Worm (Caenorhabditis elegans) whole organism, L2 larva: Measurements from ENCODE around the gene seip-1.
"Not testable (repeated sequence)": the region's sequence is repeated elsewhere in the genome, so short reads cannot be mapped to it uniquely, and the experiment has no call there.

Source experiments
- C34F6.9 ChIP-seq: fragments of 150-350 bp; optimal IDR thresholded peaks from 2 replicates; lab custom pipeline; 2014; ENCODE audit warnings: missing biosample characterization, missing genetic modification characterization
- F13H6.1 ChIP-seq: sonication (generic microtip); optimal IDR thresholded peaks from 2 replicates; lab custom pipeline; 2016; ENCODE audit warnings: missing genetic modification characterization, missing compliant biosample characterization
- Y55F3AM.14 ChIP-seq: fragments of 200-800 bp; sonication (Bioruptor generic); optimal IDR thresholded peaks from 2 replicates; lab custom pipeline; 2018; ENCODE audit warnings: mild to moderate bottlenecking, missing genetic modification characterization, missing compliant biosample characterization
- alr-1 ChIP-seq: fragments of 150-350 bp; optimal IDR thresholded peaks from 2 replicates; lab custom pipeline; 2014; ENCODE audit warnings: missing biosample characterization, missing genetic modification characterization
- ama-1 ChIP-seq: fragments of 150-350 bp; optimal IDR thresholded peaks from 2 replicates; lab custom pipeline; 2018; ENCODE audit warnings: inconsistent platforms
- blmp-1 ChIP-seq: sonication (generic microtip); optimal IDR thresholded peaks from 2 replicates; lab custom pipeline; 2017; ENCODE audit warnings: missing genetic modification characterization, mild to moderate bottlenecking, missing compliant biosample characterization, antibody characterized with exemption, moderate library complexity; ENCODE audit not compliant: insufficient read depth
- ceh-16 ChIP-seq: fragments of 150-350 bp; optimal IDR thresholded peaks from 2 replicates; lab custom pipeline; 2014; ENCODE audit warnings: missing biosample characterization, missing genetic modification characterization
- ceh-82 ChIP-seq: fragments of 150-350 bp; optimal IDR thresholded peaks from 2 replicates; lab custom pipeline; 2014; ENCODE audit warnings: missing biosample characterization, missing genetic modification characterization
- crh-2 ChIP-seq: sonication (generic microtip); optimal IDR thresholded peaks from 2 replicates; lab custom pipeline; 2017; ENCODE audit warnings: missing biosample characterization, missing genetic modification characterization
- dmd-4 ChIP-seq: sonication (generic microtip); optimal IDR thresholded peaks from 2 replicates; lab custom pipeline; 2017; ENCODE audit warnings: missing biosample characterization, missing genetic modification characterization
- egl-27 ChIP-seq: sonication (generic microtip); optimal IDR thresholded peaks from 3 replicates; lab custom pipeline; 2017; ENCODE audit warnings: missing biosample characterization, missing genetic modification reagents, missing genetic modification characterization
- elt-1 ChIP-seq: fragments of 150-350 bp; optimal IDR thresholded peaks from 2 replicates; lab custom pipeline; 2014; ENCODE audit warnings: missing biosample characterization, missing genetic modification characterization
- elt-3 ChIP-seq: sonication (generic microtip); optimal IDR thresholded peaks from 2 replicates; lab custom pipeline; 2017; ENCODE audit warnings: missing biosample characterization, missing genetic modification characterization
- fos-1 ChIP-seq: fragments of 150-350 bp; optimal IDR thresholded peaks from 2 replicates; lab custom pipeline; 2014; ENCODE audit warnings: missing biosample characterization, missing genetic modification characterization
- gmeb-1 ChIP-seq: fragments of 150-350 bp; optimal IDR thresholded peaks from 2 replicates; lab custom pipeline; 2014; ENCODE audit warnings: missing biosample characterization, missing genetic modification characterization
- lin-13 ChIP-seq: fragments of 150-350 bp; optimal IDR thresholded peaks from 2 replicates; lab custom pipeline; 2014; ENCODE audit warnings: missing biosample characterization, missing genetic modification reagents, missing genetic modification characterization
- lin-39 ChIP-seq: fragments of 150-350 bp; optimal IDR thresholded peaks from 2 replicates; lab custom pipeline; 2014; ENCODE audit warnings: missing biosample characterization, missing genetic modification reagents, missing genetic modification characterization
- lsy-2 ChIP-seq, 2 experiments: fragments of 150-350 bp in 1 of 2; sonication (generic microtip) in 1 of 2; optimal IDR thresholded peaks; 2 replicates each; lab custom pipeline; 2014 to 2017; ENCODE audit warnings: missing biosample characterization in 2 of 2, missing genetic modification characterization in 2 of 2
- mab-5 ChIP-seq: fragments of 150-350 bp; optimal IDR thresholded peaks from 2 replicates; lab custom pipeline; 2014; ENCODE audit warnings: missing biosample characterization, missing genetic modification characterization
- mbf-1 ChIP-seq: sonication (generic microtip); optimal IDR thresholded peaks from 2 replicates; lab custom pipeline; 2017; ENCODE audit warnings: missing biosample characterization, missing genetic modification characterization
- mdl-1 ChIP-seq, 2 experiments: fragments of 150-350 bp in 1 of 2; sonication (generic microtip) in 1 of 2; optimal IDR thresholded peaks; 2 replicates each; lab custom pipeline; 2017; ENCODE audit warnings: missing biosample characterization in 2 of 2, missing genetic modification characterization in 2 of 2
- nhr-10 ChIP-seq: sonication (generic microtip); optimal IDR thresholded peaks from 2 replicates; lab custom pipeline; 2017; ENCODE audit warnings: missing biosample characterization, missing genetic modification characterization
- nhr-11 ChIP-seq: fragments of 150-350 bp; optimal IDR thresholded peaks from 2 replicates; lab custom pipeline; 2014; ENCODE audit warnings: missing biosample characterization, missing genetic modification characterization
- nhr-129 ChIP-seq: fragments of 150-350 bp; optimal IDR thresholded peaks from 2 replicates; lab custom pipeline; 2014; ENCODE audit warnings: missing biosample characterization, missing genetic modification characterization
- nhr-23 ChIP-seq: fragments of 150-350 bp; optimal IDR thresholded peaks from 2 replicates; lab custom pipeline; 2014; ENCODE audit warnings: missing biosample characterization, missing genetic modification reagents, missing genetic modification characterization
- nhr-237 ChIP-seq: fragments of 150-350 bp; optimal IDR thresholded peaks from 2 replicates; lab custom pipeline; 2014; ENCODE audit warnings: missing biosample characterization, missing genetic modification characterization
- nhr-25 ChIP-seq: fragments of 150-350 bp; sonication (generic microtip); optimal IDR thresholded peaks from 3 replicates; lab custom pipeline; 2014; ENCODE audit warnings: missing biosample characterization, missing genetic modification characterization
- nhr-77 ChIP-seq: fragments of 150-350 bp; optimal IDR thresholded peaks from 2 replicates; lab custom pipeline; 2014; ENCODE audit warnings: missing biosample characterization, missing genetic modification characterization
- sem-4 ChIP-seq: fragments of 150-350 bp; optimal IDR thresholded peaks from 2 replicates; lab custom pipeline; 2014; ENCODE audit warnings: missing biosample characterization, missing genetic modification reagents, missing genetic modification characterization
- skn-1 ChIP-seq: sonication (generic microtip); optimal IDR thresholded peaks from 2 replicates; lab custom pipeline; 2017; ENCODE audit warnings: missing biosample characterization, missing genetic modification characterization
- sma-9 ChIP-seq, 2 experiments: fragments of 150-350 bp in 1 of 2; sonication (generic microtip) in 1 of 2; optimal IDR thresholded peaks; 2 replicates each; lab custom pipeline; 2014 to 2016; ENCODE audit warnings: missing genetic modification characterization in 2 of 2, mild to moderate bottlenecking in 1 of 2, missing biosample characterization in 1 of 2, missing compliant biosample characterization in 1 of 2, missing genetic modification reagents in 1 of 2, moderate library complexity in 1 of 2
- unc-55 ChIP-seq: fragments of 150-350 bp; sonication (generic microtip); optimal IDR thresholded peaks from 3 replicates; lab custom pipeline; 2014; ENCODE audit warnings: missing biosample characterization, missing genetic modification reagents, missing genetic modification characterization
- zag-1 ChIP-seq: fragments of 150-350 bp; optimal IDR thresholded peaks from 2 replicates; lab custom pipeline; 2014; ENCODE audit warnings: missing biosample characterization, missing genetic modification characterization
- ztf-11 ChIP-seq: sonication (generic microtip); optimal IDR thresholded peaks from 2 replicates; lab custom pipeline; 2017; ENCODE audit warnings: missing biosample characterization, missing genetic modification characterization

seip-1 gene

DNA sequence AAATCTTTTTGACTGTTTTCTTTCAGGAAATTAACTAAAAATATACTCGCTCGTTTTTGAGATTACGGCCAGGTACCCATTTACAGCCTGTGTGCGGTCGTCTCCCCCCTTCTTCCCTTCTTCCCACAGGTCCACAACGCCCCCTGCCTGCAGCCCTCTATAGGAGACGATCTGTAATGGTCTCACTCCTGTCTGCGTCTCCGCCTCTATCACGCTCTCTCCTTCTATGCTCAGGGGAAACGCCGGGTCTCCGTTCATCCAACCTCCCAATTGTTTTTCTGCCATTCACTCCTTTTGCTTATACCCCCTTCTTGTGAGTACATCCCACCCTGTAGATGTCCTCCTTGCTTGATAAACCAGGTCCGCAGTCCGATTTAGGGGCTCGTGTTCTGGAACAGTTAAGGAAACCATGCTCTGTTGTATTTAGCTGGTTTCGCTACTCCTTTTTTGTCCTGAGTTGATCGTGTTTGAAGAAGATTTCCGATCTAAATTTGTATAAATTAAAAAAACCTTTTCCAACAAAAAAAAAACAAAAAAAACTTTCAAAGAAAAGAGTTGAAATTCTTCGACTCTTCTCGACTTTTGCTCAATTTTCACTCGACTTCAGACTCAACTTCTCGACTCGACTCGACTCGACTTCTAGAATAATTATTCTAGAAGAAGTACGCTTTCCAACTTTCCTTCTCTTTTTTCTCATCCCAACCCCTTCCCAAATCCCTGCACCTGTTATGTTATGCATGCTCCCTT lies 14.5 kb downstream of the seip-1 start, which contains the start of gene F29G9.1:
Gene F29G9.1, plus strand, starts transcription at position 697 of the 747 bp plus-strand sequence.
- not testable (repeated sequence) for TF ChIP-seq lin-39, nhr-10, sem-4 (tag; lab: Kevin White, UChicago)

ce11 chrV:6036547-6036946 lies 16.5 kb downstream of the seip-1 start:
- TF ChIP-seq sem-4 (tag; lab: Kevin White, UChicago) (no peak), ceh-16 (tag; lab: Kevin White, UChicago) (no peak), gmeb-1 (tag; lab: Kevin White, UChicago) (no peak), nhr-11 (tag; lab: Kevin White, UChicago) (no peak), nhr-25 (no peak), Y55F3AM.14 (GFP tag; lab: Kevin White, UChicago) (no peak), unc-55 (no peak), elt-3 (no peak), blmp-1 (no peak), elt-1 (tag; lab: Kevin White, UChicago) (no peak), nhr-237 (tag; lab: Kevin White, UChicago) (no peak), skn-1 (tag; lab: Kevin White, UChicago) (no peak), ceh-82 (tag; lab: Kevin White, UChicago) (no peak)

DNA sequence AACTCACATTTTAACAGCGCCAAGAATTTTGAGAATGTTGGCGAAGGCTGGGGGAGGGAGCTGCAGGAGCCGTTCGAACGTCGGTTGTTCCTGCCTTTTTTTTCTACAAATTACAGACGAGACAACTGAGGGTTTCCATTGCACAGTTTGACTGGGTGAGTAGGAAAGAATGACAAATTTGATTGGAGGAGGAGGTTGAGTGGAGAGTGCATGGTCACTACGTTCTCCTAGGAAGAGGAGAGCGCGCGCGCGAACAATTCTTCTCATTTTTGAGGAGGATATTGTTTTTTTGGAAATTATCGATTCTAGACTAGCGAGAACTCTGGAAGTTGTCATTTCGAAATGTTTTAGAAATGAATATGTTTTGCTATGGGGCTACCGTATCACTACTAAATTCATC lies 18.3 kb downstream of the seip-1 start, which contains the start of gene dhs-17:
Gene dhs-17, minus strand, starts transcription at position 101 of the 400 bp plus-strand sequence.
- TF ChIP-seq lin-39 (tag; lab: Kevin White, UChicago) = no peak
- TF ChIP-seq ama-1 (lab: Kevin White, UChicago) = no peak

DNA sequence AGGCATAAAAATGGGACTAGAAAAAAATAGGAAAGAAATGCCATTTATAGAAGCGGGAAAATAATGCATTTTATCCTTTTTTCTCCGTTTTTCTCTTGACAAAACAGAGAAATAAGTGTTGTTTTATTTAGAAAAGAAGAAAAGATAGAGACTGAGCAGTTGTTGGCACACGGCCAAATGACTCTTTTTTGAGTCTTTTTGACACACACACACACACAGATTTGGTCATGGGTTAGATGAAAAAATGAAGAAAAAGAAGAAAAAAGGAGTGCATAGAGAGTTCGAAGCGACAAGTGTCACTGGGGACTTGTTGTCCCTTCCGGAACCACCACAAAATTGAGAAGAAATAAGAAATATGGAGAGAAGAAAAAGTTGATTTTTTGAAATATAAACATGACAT lies 19.5 kb downstream of the seip-1 start:
- TF ChIP-seq nhr-10 (tag; lab: Kevin White, UChicago) (no peak), alr-1 (tag; lab: Kevin White, UChicago) (no peak), nhr-23 (no peak), zag-1 (peak; percentile 58), nhr-129 (tag; lab: Kevin White, UChicago) (peak; percentile 56), mab-5 (tag; lab: Kevin White, UChicago) (peak; percentile 53), lin-13 (GFP tag; lab: Kevin White, UChicago) (no peak), F13H6.1 (peak; percentile 37), ceh-82 (tag; lab: Kevin White, UChicago) (no peak), crh-2 (tag; lab: Kevin White, UChicago) (peak; percentile 23), mdl-1 (tag; optimal IDR thresholded peaks at IDR 0.05; lab: Kevin White, UChicago) (no peak), gmeb-1 (tag; lab: Kevin White, UChicago) (no peak), lsy-2 (tag; optimal IDR thresholded peaks at IDR 0.05; lab: Kevin White, UChicago) (peak in 1 of 2 experiments; percentile 51), dmd-4 (tag; lab: Kevin White, UChicago) (no peak), egl-27 (tag; lab: Kevin White, UChicago) (no peak), C34F6.9 (peak; percentile 65), fos-1 (no peak), sma-9 (GFP tag; optimal IDR thresholded peaks at IDR 0.05; lab: Kevin White, UChicago) (peak; percentile 1), sma-9 (tag; optimal IDR thresholded peaks at IDR 0.05; lab: Kevin White, UChicago) (no peak), mbf-1 (no peak), lin-39 (tag; lab: Kevin White, UChicago) (no peak)

DNA sequence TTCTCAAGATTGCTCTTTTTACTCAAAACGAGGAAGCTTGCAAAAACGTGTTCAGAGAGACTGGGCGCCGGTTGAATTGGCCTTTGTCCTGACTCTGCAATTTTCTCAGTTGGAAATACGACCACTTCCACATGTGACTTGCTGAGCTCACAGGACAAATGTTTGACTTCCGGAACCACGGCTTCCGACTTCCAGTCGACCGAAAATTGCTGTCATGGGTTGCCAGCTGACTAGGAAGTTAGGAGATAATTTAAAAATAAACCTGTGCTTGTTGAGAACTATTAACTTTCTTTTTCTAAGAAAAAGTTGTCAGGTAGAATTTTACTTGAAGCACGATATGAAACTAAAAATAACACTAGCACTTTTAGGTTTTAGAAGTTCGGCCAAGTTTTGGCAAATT lies 21.5 kb downstream of the seip-1 start:
- no peak for TF ChIP-seq ama-1 (lab: Kevin White, UChicago)
- TF ChIP-seq nhr-129 (tag; lab: Kevin White, UChicago) = no peak
- no peak for TF ChIP-seq skn-1 (tag; lab: Kevin White, UChicago)
- peak; percentile 67 for TF ChIP-seq sma-9 (GFP tag; optimal IDR thresholded peaks at IDR 0.05; lab: Kevin White, UChicago)
- no peak for TF ChIP-seq sma-9 (tag; optimal IDR thresholded peaks at IDR 0.05; lab: Kevin White, UChicago)
- TF ChIP-seq nhr-10 (tag; lab: Kevin White, UChicago) = no peak
- no peak for TF ChIP-seq nhr-77 (tag; lab: Kevin White, UChicago)
- TF ChIP-seq ztf-11 (tag; lab: Kevin White, UChicago) = no peak
